Fruit fly (Drosophila melanogaster) whole organism, wandering third instar larva: ENCODE data around the gene Ccdc114.

Experiments
- Hr83 ChIP-seq: fragments of 200-300 bp; sonication (Bioruptor generic); optimal IDR thresholded peaks from 2 replicates; lab custom pipeline; 2016; ENCODE audit warnings: missing biosample characterization, mild to moderate bottlenecking, missing genetic modification characterization, moderate library complexity; ENCODE audit not compliant: poor library complexity, severe bottlenecking
- Jra ChIP-seq: sonication (Bioruptor generic); optimal IDR thresholded peaks from 2 replicates; lab custom pipeline; 2016; ENCODE audit warnings: missing biosample characterization, missing genetic modification characterization
- Mio ChIP-seq: sonication (Bioruptor generic); optimal IDR thresholded peaks from 2 replicates; lab custom pipeline; 2016; ENCODE audit warnings: missing biosample characterization, missing genetic modification characterization
- OdsH ChIP-seq: fragments of 200-800 bp; sonication (Bioruptor generic); optimal IDR thresholded peaks from 2 replicates; lab custom pipeline; 2016; ENCODE audit warnings: missing biosample characterization, mild to moderate bottlenecking, missing genetic modification characterization
- Rel ChIP-seq, 2 experiments: fragments of 200-800 bp; sonication (Bioruptor generic) in 1 of 2; optimal IDR thresholded peaks; 2 replicates in 1 of 2; 3 replicates in 1 of 2; lab custom pipeline; 2016 to 2019; ENCODE audit warnings: mild to moderate bottlenecking in 2 of 2, missing biosample characterization in 2 of 2, missing genetic modification characterization in 2 of 2, moderate library complexity in 1 of 2
- h ChIP-seq: fragments of 200-800 bp; sonication (Bioruptor generic); optimal IDR thresholded peaks from 3 replicates; lab custom pipeline; 2016; ENCODE audit warnings: missing biosample characterization, mild to moderate bottlenecking, missing genetic modification characterization
- lola ChIP-seq: fragments of >200 bp; optimal IDR thresholded peaks from 2 replicates; lab custom pipeline; 2017; ENCODE audit warnings: missing biosample characterization, missing genetic modification characterization
- psq ChIP-seq: fragments of 200-800 bp; sonication (Bioruptor generic); optimal IDR thresholded peaks from 3 replicates; lab custom pipeline; 2017; ENCODE audit warnings: missing biosample characterization, mild to moderate bottlenecking, missing genetic modification characterization, moderate library complexity
- usp ChIP-seq: fragments of >200 bp; optimal IDR thresholded peaks from 2 replicates; lab custom pipeline; 2017; ENCODE audit warnings: missing biosample characterization, missing genetic modification characterization
- woc ChIP-seq: sonication (Bioruptor generic); optimal IDR thresholded peaks from 2 replicates; lab custom pipeline; 2016; ENCODE audit warnings: missing biosample characterization, mild to moderate bottlenecking, missing genetic modification characterization

DNA sequence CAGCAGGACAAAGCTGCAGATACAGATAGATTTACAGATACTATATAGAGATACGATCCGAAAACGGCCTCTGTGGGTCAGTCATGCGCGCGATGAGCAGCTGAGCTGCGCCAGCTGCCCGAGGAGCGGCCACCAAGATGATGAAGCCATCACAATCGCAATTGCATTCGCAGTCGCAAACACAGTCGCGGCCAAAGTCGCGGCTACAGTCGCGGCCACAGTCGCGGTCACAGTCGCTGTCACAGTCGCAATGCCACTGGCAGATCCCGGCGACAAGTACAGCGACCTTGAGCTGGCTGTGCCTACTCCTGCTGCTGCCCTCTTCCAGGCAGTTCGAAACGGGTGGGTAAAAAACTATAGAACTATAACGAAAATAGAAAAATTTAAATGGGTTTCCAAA, 29.6 kb downstream of the Ccdc114 start:
- TF ChIP-seq Mio (GFP tag; lab: Kevin White, UChicago) (no peak), lola (GFP tag; lab: Kevin White, UChicago) (no peak), h (GFP tag; lab: Kevin White, UChicago) (no peak), psq (no peak), OdsH (GFP tag; lab: Kevin White, UChicago) (no peak), Hr83 (GFP tag; lab: Kevin White, UChicago) (no peak), woc (GFP tag; lab: Kevin White, UChicago) (no peak), Jra (GFP tag; lab: Kevin White, UChicago) (no peak), Rel (GFP tag; optimal IDR thresholded peaks at IDR 0.05; lab: Kevin White, UChicago) (no peak), Rel (tag; optimal IDR thresholded peaks at IDR 0.05; lab: Kevin White, UChicago) (no peak), usp (GFP tag; lab: Kevin White, UChicago) (no peak)
